Fruit fly (Drosophila melanogaster): Measurements from ENCODE around the gene Rab18.

DNA sequence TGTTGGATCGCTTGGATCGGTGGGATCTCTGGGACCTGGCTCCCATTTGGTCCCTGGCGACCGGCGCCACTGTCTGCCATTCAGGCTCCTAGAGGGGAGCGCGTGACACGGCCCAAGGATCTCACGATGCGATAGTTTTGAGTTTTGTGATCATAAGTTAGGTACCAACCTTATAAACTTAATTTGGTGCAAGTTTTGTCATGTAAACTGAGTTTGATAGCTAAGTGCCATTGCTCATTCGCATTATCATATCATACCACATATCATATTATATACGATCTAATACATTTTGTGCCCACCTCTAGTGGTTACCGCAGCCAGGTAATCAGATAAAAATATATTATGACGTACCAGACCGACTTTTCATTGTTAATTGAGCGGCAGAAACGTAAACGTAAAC is 24.3 kb upstream of the Rab18 start:
- TF ChIP-seq EcR (GFP tag; optimal IDR thresholded peaks at IDR 0.05) (no peak), usp (GFP tag; optimal IDR thresholded peaks at IDR 0.05) (no peak), Dll (optimal IDR thresholded peaks at IDR 0.05) (no peak)
